Fruit fly (Drosophila melanogaster): ENCODE measurements around the gene GCS1.

- TF ChIP-seq sqz (GFP tag; optimal IDR thresholded peaks at IDR 0.05) (no peak), hbn (GFP tag; IDR thresholded peaks at IDR 0.05; ENCODE audit: partially characterized antibody) (no peak), CG18619 (GFP tag; optimal IDR thresholded peaks at IDR 0.05) (no peak), Hsf (GFP tag; optimal IDR thresholded peaks at IDR 0.05) (no peak), vfl (GFP tag; optimal IDR thresholded peaks at IDR 0.05) (no peak), fru (optimal IDR thresholded peaks at IDR 0.05) (no peak), CG10267 (tag; optimal IDR thresholded peaks at IDR 0.05) (no peak), CG17385 (GFP tag; optimal IDR thresholded peaks at IDR 0.05) (no peak), trh (GFP tag; optimal IDR thresholded peaks at IDR 0.05) (no peak), Dp (GFP tag; optimal IDR thresholded peaks at IDR 0.05) (no peak), yki (optimal IDR thresholded peaks at IDR 0.05) (no peak), corto (GFP tag; optimal IDR thresholded peaks at IDR 0.05) (no peak), gcm2 (GFP tag; optimal IDR thresholded peaks at IDR 0.05) (no peak)
These were observed 34.8 kb upstream of the GCS1 start for dm6 chrX:11382588-11382987.
